Worm (Caenorhabditis elegans) whole organism, mixed stage, embryonic: ENCODE results near the gene bpl-1.

Experiments used
- ceh-83 ChIP-seq: fragments of 200-800 bp; sonication (Bioruptor generic); optimal IDR thresholded peaks from 2 replicates; lab custom pipeline; 2018; ENCODE audit warnings: mild to moderate bottlenecking, missing genetic modification characterization, missing compliant biosample characterization
- cnd-1 ChIP-seq: fragments of 200-800 bp; sonication (Bioruptor generic); optimal IDR thresholded peaks from 2 replicates; lab custom pipeline; 2018; ENCODE audit warnings: mild to moderate bottlenecking, missing genetic modification characterization, missing compliant biosample characterization
- elt-1 ChIP-seq: sonication (generic microtip); optimal IDR thresholded peaks from 2 replicates; lab custom pipeline; 2017; ENCODE audit warnings: missing genetic modification characterization, mild to moderate bottlenecking, missing compliant biosample characterization, antibody characterized with exemption, moderate library complexity, borderline replicate concordance; ENCODE audit not compliant: insufficient read depth
- flh-1 ChIP-seq: fragments of 200-800 bp; sonication (Bioruptor generic); optimal IDR thresholded peaks from 2 replicates; lab custom pipeline; 2018; ENCODE audit warnings: mild to moderate bottlenecking, missing genetic modification characterization, moderate library complexity, missing compliant biosample characterization
- ztf-11 ChIP-seq: fragments of 150-350 bp; optimal IDR thresholded peaks from 2 replicates; lab custom pipeline; 2014; ENCODE audit warnings: missing biosample characterization, missing genetic modification characterization

ce11 chrII:6322081-6322480 lies 48.1 kb downstream of the bpl-1 start:
- TF ChIP-seq ceh-83 (GFP tag; lab: Kevin White, UChicago), result no peak
- TF ChIP-seq ztf-11 (tag; lab: Kevin White, UChicago), result no peak
- TF ChIP-seq flh-1, result no peak
- TF ChIP-seq elt-1 (tag; lab: Kevin White, UChicago), result no peak
- no peak for TF ChIP-seq cnd-1
